Fruit fly (Drosophila melanogaster): ENCODE data around the gene pHCl-2.

The pHCl-2 gene

dm6 chr3R:31310300-31310699 is 5.1 kb upstream of the pHCl-2 start:
- TF ChIP-seq CG8159 (tag; optimal IDR thresholded peaks at IDR 0.05) (no peak), D1 (tag; optimal IDR thresholded peaks at IDR 0.05) (no peak), CG17806 (tag; optimal IDR thresholded peaks at IDR 0.05) (no peak), CG13204 (GFP tag; optimal IDR thresholded peaks at IDR 0.05) (peak; percentile 45), CG9948 (tag; optimal IDR thresholded peaks at IDR 0.05) (no peak), CG4496 (GFP tag; IDR thresholded peaks at IDR 0.05) (peak; percentile 31; the same call in 1 of the 3 replicates), CG32121 (GFP tag; IDR thresholded peaks at IDR 0.05) (no peak), CG8301 (tag; optimal IDR thresholded peaks at IDR 0.05) (no peak), Pif1A (GFP tag; optimal IDR thresholded peaks at IDR 0.05) (no peak), CG15710 (tag; optimal IDR thresholded peaks at IDR 0.05) (no peak), gl (tag; optimal IDR thresholded peaks at IDR 0.05) (no peak), CG10348 (GFP tag; IDR thresholded peaks at IDR 0.05) (no peak), Ets98B (GFP tag; IDR thresholded peaks at IDR 0.05) (0 out of 2 replicates have a peak, but pooled peaks have one; percentile 20), EcR (GFP tag; optimal IDR thresholded peaks at IDR 0.05) (no peak), CG34367 (tag; optimal IDR thresholded peaks at IDR 0.05) (no peak), rn (GFP tag; IDR thresholded peaks at IDR 0.05) (no peak), Snoo (tag; optimal IDR thresholded peaks at IDR 0.05) (no peak), Pif1B (GFP tag; optimal IDR thresholded peaks at IDR 0.05) (no peak), fd96Ca (GFP tag; IDR thresholded peaks at IDR 0.05) (peak; percentile 20; the same call in 1 of the 3 replicates), CG12605 (GFP tag; IDR thresholded peaks at IDR 0.05) (no peak)

dm6 chr3R:31308855-31309646 is 3.9 kb upstream of the pHCl-2 start:
- peak; percentile 22 for TF ChIP-seq CG8301 (tag; optimal IDR thresholded peaks at IDR 0.05)
- no peak for TF ChIP-seq CG32121 (GFP tag; IDR thresholded peaks at IDR 0.05)
- TF ChIP-seq Pif1A (GFP tag; optimal IDR thresholded peaks at IDR 0.05) = peak; percentile 21
- no peak for TF ChIP-seq CG34367 (tag; optimal IDR thresholded peaks at IDR 0.05)
- peak; percentile 61 for TF ChIP-seq Snoo (tag; optimal IDR thresholded peaks at IDR 0.05)
- TF ChIP-seq fd96Ca (GFP tag; IDR thresholded peaks at IDR 0.05) = no peak
- TF ChIP-seq CG14655 (GFP tag; optimal IDR thresholded peaks at IDR 0.05) = peak; percentile 41

- TF ChIP-seq Ets98B (GFP tag; IDR thresholded peaks at IDR 0.05) = no peak
- TF ChIP-seq gl (tag; optimal IDR thresholded peaks at IDR 0.05) = no peak
- no peak for TF ChIP-seq Pif1A (GFP tag; optimal IDR thresholded peaks at IDR 0.05)
- no peak for TF ChIP-seq CG10348 (GFP tag; IDR thresholded peaks at IDR 0.05)
- no peak for TF ChIP-seq CG9948 (tag; optimal IDR thresholded peaks at IDR 0.05)
- no peak for TF ChIP-seq CG34367 (tag; optimal IDR thresholded peaks at IDR 0.05)
- no peak for TF ChIP-seq CG13204 (GFP tag; optimal IDR thresholded peaks at IDR 0.05)
- no peak for TF ChIP-seq fd96Ca (GFP tag; IDR thresholded peaks at IDR 0.05)
- TF ChIP-seq CG8301 (tag; optimal IDR thresholded peaks at IDR 0.05) = no peak
- TF ChIP-seq D1 (tag; optimal IDR thresholded peaks at IDR 0.05) = no peak
- TF ChIP-seq CG17806 (tag; optimal IDR thresholded peaks at IDR 0.05) = no peak
- TF ChIP-seq CG8159 (tag; optimal IDR thresholded peaks at IDR 0.05) = no peak
Measured at dm6 chr3R:31306454-31306853, 1.3 kb upstream of the pHCl-2 start.

DNA sequence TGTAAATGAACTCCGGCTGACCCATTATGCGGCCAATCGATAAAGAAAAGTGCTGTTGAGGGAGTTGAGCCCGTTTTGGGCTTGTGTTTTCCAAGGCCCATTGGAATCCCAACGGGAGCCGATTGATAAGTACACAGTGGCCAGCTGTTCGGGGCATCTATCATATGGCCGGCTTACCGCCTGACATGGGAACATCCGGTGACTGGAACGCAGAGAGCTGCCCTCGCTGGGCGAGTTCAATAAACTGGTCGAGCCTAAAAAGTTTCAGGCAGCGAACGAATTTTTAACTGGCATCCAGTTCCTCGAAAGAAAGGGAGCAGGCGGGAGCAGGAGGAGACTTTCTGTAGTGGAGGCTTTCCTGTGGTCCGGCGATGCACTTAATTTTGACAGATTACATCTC is 3.7 kb downstream of the pHCl-2 start:
- TF ChIP-seq EcR (GFP tag; optimal IDR thresholded peaks at IDR 0.05) = peak; percentile 52
- TF ChIP-seq D1 (tag; optimal IDR thresholded peaks at IDR 0.05) = no peak
- no peak for TF ChIP-seq gl (tag; optimal IDR thresholded peaks at IDR 0.05)

dm6 chr3R:31296989-31297388 is 8.2 kb downstream of the pHCl-2 start:
- TF ChIP-seq CG17806 (tag; optimal IDR thresholded peaks at IDR 0.05) (peak; percentile 4), CG14655 (GFP tag; optimal IDR thresholded peaks at IDR 0.05) (peak; percentile 1), CG8159 (tag; optimal IDR thresholded peaks at IDR 0.05) (peak; percentile 0), Snoo (tag; optimal IDR thresholded peaks at IDR 0.05) (peak; percentile 25), CG9948 (tag; optimal IDR thresholded peaks at IDR 0.05) (peak; percentile 23), rn (GFP tag; IDR thresholded peaks at IDR 0.05) (no peak)

- TF ChIP-seq CG10348 (GFP tag; IDR thresholded peaks at IDR 0.05) (no peak), gl (tag; optimal IDR thresholded peaks at IDR 0.05) (no peak), CG8301 (tag; optimal IDR thresholded peaks at IDR 0.05) (peak; percentile 62), CG14655 (GFP tag; optimal IDR thresholded peaks at IDR 0.05) (peak; percentile 66), Pif1A (GFP tag; optimal IDR thresholded peaks at IDR 0.05) (peak; percentile 28), CG13204 (GFP tag; optimal IDR thresholded peaks at IDR 0.05) (no peak), CG34367 (tag; optimal IDR thresholded peaks at IDR 0.05) (peak; percentile 30), CG8159 (tag; optimal IDR thresholded peaks at IDR 0.05) (peak; percentile 63), rn (GFP tag; IDR thresholded peaks at IDR 0.05) (peak; percentile 48; the same call in 1 of the 2 replicates), Ets98B (GFP tag; IDR thresholded peaks at IDR 0.05) (peak; percentile 63), CG15710 (tag; optimal IDR thresholded peaks at IDR 0.05) (peak; percentile 55), Pif1B (GFP tag; optimal IDR thresholded peaks at IDR 0.05) (peak; percentile 10), D1 (tag; optimal IDR thresholded peaks at IDR 0.05) (no peak), CG17806 (tag; optimal IDR thresholded peaks at IDR 0.05) (peak; percentile 57), fd96Ca (GFP tag; IDR thresholded peaks at IDR 0.05) (peak; percentile 68; the same call in 2 of the 3 replicates), EcR (GFP tag; optimal IDR thresholded peaks at IDR 0.05) (no peak), CG9948 (tag; optimal IDR thresholded peaks at IDR 0.05) (peak; percentile 57), CG4496 (GFP tag; IDR thresholded peaks at IDR 0.05) (peak; percentile 80), CG32121 (GFP tag; IDR thresholded peaks at IDR 0.05) (peak; percentile 29; the same call in 1 of the 2 replicates), CG12605 (GFP tag; IDR thresholded peaks at IDR 0.05) (peak; percentile 36; the same call in 1 of the 2 replicates), Snoo (tag; optimal IDR thresholded peaks at IDR 0.05) (peak; percentile 28)
Measured at dm6 chr3R:31295694-31296093, 9.5 kb downstream of the pHCl-2 start.

Measured in whole organism, pupa.